Fruit fly (Drosophila melanogaster) whole organism, wandering third instar larva: ENCODE results near the gene Prosbeta4R2.

Source experiments
- Abd-B ChIP-seq: fragments of >200 bp; optimal IDR thresholded peaks from 2 replicates; lab custom pipeline; 2017; ENCODE audit warnings: missing biosample characterization, missing genetic modification characterization
- CG9705 ChIP-seq: fragments of 200-800 bp; sonication (Bioruptor generic); optimal IDR thresholded peaks from 2 replicates; lab custom pipeline; 2018; ENCODE audit warnings: missing biosample characterization, mild to moderate bottlenecking, missing genetic modification characterization
- Dfd ChIP-seq: fragments of >200 bp; optimal IDR thresholded peaks from 2 replicates; lab custom pipeline; 2017; ENCODE audit warnings: missing biosample characterization, missing genetic modification characterization
- Dif ChIP-seq: fragments of 200-275, 200-300 bp; sonication (Bioruptor generic); optimal IDR thresholded peaks from 2 replicates; lab custom pipeline; 2018; ENCODE audit warnings: missing biosample characterization, missing genetic modification characterization; ENCODE audit not compliant: partially characterized antibody
- GATAd ChIP-seq: sonication (Bioruptor generic); optimal IDR thresholded peaks from 2 replicates; lab custom pipeline; 2016; ENCODE audit warnings: missing biosample characterization, missing genetic modification characterization
- HLH106 ChIP-seq: fragments of 200-800 bp; optimal IDR thresholded peaks from 3 replicates; lab custom pipeline; 2019; ENCODE audit warnings: missing biosample characterization, mild to moderate bottlenecking, missing genetic modification characterization, moderate library complexity
- Hnf4 ChIP-seq: fragments of 200-800 bp; sonication (Bioruptor generic); optimal IDR thresholded peaks from 2 replicates; lab custom pipeline; 2016; ENCODE audit warnings: missing biosample characterization, mild to moderate bottlenecking, missing genetic modification characterization
- Jra ChIP-seq: sonication (Bioruptor generic); optimal IDR thresholded peaks from 2 replicates; lab custom pipeline; 2016; ENCODE audit warnings: missing biosample characterization, missing genetic modification characterization
- Mio ChIP-seq: sonication (Bioruptor generic); optimal IDR thresholded peaks from 2 replicates; lab custom pipeline; 2016; ENCODE audit warnings: missing biosample characterization, missing genetic modification characterization
- OdsH ChIP-seq: fragments of 200-800 bp; sonication (Bioruptor generic); optimal IDR thresholded peaks from 2 replicates; lab custom pipeline; 2016; ENCODE audit warnings: missing biosample characterization, mild to moderate bottlenecking, missing genetic modification characterization
- Rel ChIP-seq, 2 experiments: fragments of 200-800 bp; sonication (Bioruptor generic) in 1 of 2; optimal IDR thresholded peaks; 2 replicates in 1 of 2; 3 replicates in 1 of 2; lab custom pipeline; 2016 to 2019; ENCODE audit warnings: mild to moderate bottlenecking in 2 of 2, missing biosample characterization in 2 of 2, missing genetic modification characterization in 2 of 2, moderate library complexity in 1 of 2
- Sp1 ChIP-seq: fragments of 200-800 bp; sonication (Bioruptor generic); optimal IDR thresholded peaks from 3 replicates; lab custom pipeline; 2019; ENCODE audit warnings: missing biosample characterization, mild to moderate bottlenecking, missing genetic modification characterization, moderate library complexity
- Vsx2 ChIP-seq: fragments of 200-300, 225-300 bp; sonication (Bioruptor generic); optimal IDR thresholded peaks from 2 replicates; lab custom pipeline; 2018; ENCODE audit warnings: missing biosample characterization, missing genetic modification characterization; ENCODE audit not compliant: partially characterized antibody
- br ChIP-seq: fragments of 200-800 bp; sonication (Bioruptor generic); optimal IDR thresholded peaks from 2 replicates; lab custom pipeline; 2016; ENCODE audit warnings: missing biosample characterization, missing genetic modification characterization
- brk ChIP-seq: fragments of 200-800 bp; sonication (Bioruptor generic); optimal IDR thresholded peaks from 2 replicates; lab custom pipeline; 2016; ENCODE audit warnings: missing biosample characterization, mild to moderate bottlenecking, missing genetic modification characterization
- dl ChIP-seq, 2 experiments: fragments of 175-275, 200-275 bp in 1 of 2; fragments of 200-275 bp in 1 of 2; sonication (Bioruptor generic); optimal IDR thresholded peaks; lab custom pipeline; 2018; ENCODE audit warnings: mild to moderate bottlenecking in 2 of 2, missing biosample characterization in 2 of 2, missing genetic modification characterization in 2 of 2, moderate library complexity in 2 of 2; ENCODE audit not compliant: partially characterized antibody in 2 of 2, insufficient read depth in 1 of 2
- dmrt93B ChIP-seq: fragments of 200-800 bp; sonication (Bioruptor generic); optimal IDR thresholded peaks from 2 replicates; lab custom pipeline; 2018; ENCODE audit warnings: missing biosample characterization, mild to moderate bottlenecking, missing genetic modification characterization
- dsf ChIP-seq: sonication (Bioruptor generic); optimal IDR thresholded peaks from 2 replicates; lab custom pipeline; 2016; ENCODE audit warnings: missing biosample characterization, missing genetic modification characterization, borderline replicate concordance
- ey ChIP-seq: fragments of 200-800 bp; sonication (Bioruptor generic); optimal IDR thresholded peaks from 2 replicates; lab custom pipeline; 2016; ENCODE audit warnings: missing biosample characterization, missing genetic modification characterization
- foxo ChIP-seq, 2 experiments: fragments of 200-800 bp; sonication (Bioruptor generic); optimal IDR thresholded peaks; 2 replicates in 1 of 2; 3 replicates in 1 of 2; lab custom pipeline; 2016 to 2017; ENCODE audit warnings: missing biosample characterization in 2 of 2, missing genetic modification characterization in 2 of 2
- fru ChIP-seq: fragments of 200-800 bp; sonication (Bioruptor generic); optimal IDR thresholded peaks from 3 replicates; lab custom pipeline; 2016; ENCODE audit warnings: missing biosample characterization, mild to moderate bottlenecking, missing genetic modification characterization
- h ChIP-seq: fragments of 200-800 bp; sonication (Bioruptor generic); optimal IDR thresholded peaks from 3 replicates; lab custom pipeline; 2016; ENCODE audit warnings: missing biosample characterization, mild to moderate bottlenecking, missing genetic modification characterization
- jim ChIP-seq: fragments of 175-275, 200-325 bp; sonication (Bioruptor generic); optimal IDR thresholded peaks from 2 replicates; lab custom pipeline; 2016; ENCODE audit warnings: missing biosample characterization, mild to moderate bottlenecking, missing genetic modification characterization
- lola ChIP-seq: fragments of >200 bp; optimal IDR thresholded peaks from 2 replicates; lab custom pipeline; 2017; ENCODE audit warnings: missing biosample characterization, missing genetic modification characterization
- pan ChIP-seq: fragments of >200 bp; optimal IDR thresholded peaks from 2 replicates; lab custom pipeline; 2017
- sage ChIP-seq: fragments of 200-800 bp; sonication (Bioruptor generic); optimal IDR thresholded peaks from 2 replicates; lab custom pipeline; 2016; ENCODE audit warnings: missing biosample characterization, mild to moderate bottlenecking, missing genetic modification characterization
- sv ChIP-seq: fragments of 200-800 bp; sonication (Bioruptor generic); optimal IDR thresholded peaks from 3 replicates; lab custom pipeline; 2016; ENCODE audit warnings: missing biosample characterization, missing genetic modification characterization

Prosbeta4R2 gene

DNA sequence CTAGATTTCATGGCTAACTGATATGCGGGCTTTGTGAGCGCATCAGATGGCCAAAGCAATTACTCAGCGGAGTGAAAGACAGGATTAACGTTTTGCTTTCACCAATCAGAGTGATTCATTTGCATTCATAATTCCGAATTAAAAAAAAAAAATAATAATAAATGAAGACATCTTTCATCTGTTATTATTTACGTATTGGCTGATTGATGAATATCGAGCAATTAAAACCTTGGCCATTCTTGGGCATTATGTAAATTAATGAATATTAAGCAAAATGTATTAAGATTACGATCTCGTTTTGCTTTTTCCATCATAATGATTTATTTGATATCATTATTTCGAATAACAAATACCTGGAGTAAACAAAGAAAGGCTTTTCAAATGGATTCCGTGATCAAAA lies 9.6 kb downstream of the Prosbeta4R2 start, which contains the start of gene Trf4:
Trf4 (plus strand) TSS at position 301 of the 400 bp plus-strand sequence.
- TF ChIP-seq Mio (GFP tag; lab: Kevin White, UChicago) = no peak
- TF ChIP-seq dl (GFP tag; optimal IDR thresholded peaks at IDR 0.05; lab: Kevin White, UChicago; ENCODE audit: insufficient read depth in 1 of 2, partially characterized antibody in 2 of 2) = no peak
- no peak for TF ChIP-seq pan (lab: Kevin White, UChicago)
- no peak for TF ChIP-seq dmrt93B (GFP tag; lab: Kevin White, UChicago)
- no peak for TF ChIP-seq fru (GFP tag; lab: Kevin White, UChicago)
- no peak for TF ChIP-seq GATAd
- no peak for TF ChIP-seq Sp1 (GFP tag; lab: Kevin White, UChicago)
- no peak for TF ChIP-seq Rel (GFP tag; optimal IDR thresholded peaks at IDR 0.05; lab: Kevin White, UChicago)
- TF ChIP-seq Rel (tag; optimal IDR thresholded peaks at IDR 0.05; lab: Kevin White, UChicago) = no peak
- TF ChIP-seq Abd-B (GFP tag; lab: Kevin White, UChicago) = no peak
- TF ChIP-seq lola (GFP tag; lab: Kevin White, UChicago) = no peak
- no peak for TF ChIP-seq sage
- TF ChIP-seq ey (GFP tag; lab: Kevin White, UChicago) = no peak
- TF ChIP-seq br (GFP tag; lab: Kevin White, UChicago) = no peak
- no peak for TF ChIP-seq Hnf4 (GFP tag; lab: Kevin White, UChicago)
- TF ChIP-seq Dif (GFP tag; lab: Kevin White, UChicago) = no peak
- TF ChIP-seq h (GFP tag; lab: Kevin White, UChicago) = no peak
- no peak for TF ChIP-seq OdsH (GFP tag; lab: Kevin White, UChicago)
- TF ChIP-seq jim (GFP tag; lab: Kevin White, UChicago) = no peak

DNA sequence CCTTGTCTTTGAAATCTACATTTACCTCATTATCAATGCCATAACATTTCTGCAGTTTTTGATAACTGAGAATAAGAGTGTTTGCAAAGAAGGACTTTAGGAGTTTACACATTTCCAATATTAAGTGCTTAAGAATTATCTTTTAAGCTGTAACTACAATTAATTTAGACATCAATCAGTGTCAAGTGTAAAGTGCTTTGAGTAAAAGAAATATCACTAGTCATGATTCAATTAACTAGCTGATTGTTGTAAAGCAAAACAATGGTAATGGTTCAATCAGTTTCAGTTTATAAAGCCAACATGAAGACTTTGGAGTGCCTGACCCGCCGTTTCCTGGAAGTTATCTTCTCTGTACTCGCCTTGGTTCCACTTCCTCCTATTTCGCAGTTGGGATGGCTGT lies 14.3 kb downstream of the Prosbeta4R2 start, which contains the start of gene Gr23a:
Gr23a (plus strand) TSS at position 301 of the 400 bp plus-strand sequence.
- TF ChIP-seq dsf (GFP tag; lab: Kevin White, UChicago) (no peak), GATAd (no peak), fru (GFP tag; lab: Kevin White, UChicago) (no peak), Dfd (GFP tag; lab: Kevin White, UChicago) (no peak), foxo (GFP tag; optimal IDR thresholded peaks at IDR 0.05; lab: Kevin White, UChicago) (no peak), lola (GFP tag; lab: Kevin White, UChicago) (no peak)

DNA sequence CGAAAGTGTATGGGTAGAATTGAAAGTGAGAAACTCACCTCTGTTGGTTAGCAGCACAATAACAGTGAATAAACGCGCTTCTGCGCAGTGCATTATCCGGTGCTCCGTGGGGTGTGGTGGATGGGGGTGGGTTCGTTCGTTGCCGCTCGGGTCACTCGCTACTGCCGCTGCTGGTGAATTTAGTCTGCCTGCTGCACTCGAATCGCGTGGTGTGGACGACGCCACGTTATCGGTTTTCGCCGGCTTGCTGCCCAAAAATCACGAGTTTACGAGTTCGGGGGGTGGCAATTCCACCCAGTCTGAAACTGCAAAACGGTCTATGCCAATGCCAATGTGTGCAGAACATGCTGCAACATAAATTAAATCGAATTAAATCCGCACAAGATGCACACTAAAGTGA lies 22.4 kb downstream of the Prosbeta4R2 start, which contains the start of gene Tmtc1:
Tmtc1 (plus strand) TSS at position 182 of the 400 bp plus-strand sequence.
- TF ChIP-seq Vsx2 (GFP tag; lab: Kevin White, UChicago) (no peak), Jra (no peak), HLH106 (no peak), CG9705 (no peak), sv (GFP tag; lab: Kevin White, UChicago) (no peak)

DNA sequence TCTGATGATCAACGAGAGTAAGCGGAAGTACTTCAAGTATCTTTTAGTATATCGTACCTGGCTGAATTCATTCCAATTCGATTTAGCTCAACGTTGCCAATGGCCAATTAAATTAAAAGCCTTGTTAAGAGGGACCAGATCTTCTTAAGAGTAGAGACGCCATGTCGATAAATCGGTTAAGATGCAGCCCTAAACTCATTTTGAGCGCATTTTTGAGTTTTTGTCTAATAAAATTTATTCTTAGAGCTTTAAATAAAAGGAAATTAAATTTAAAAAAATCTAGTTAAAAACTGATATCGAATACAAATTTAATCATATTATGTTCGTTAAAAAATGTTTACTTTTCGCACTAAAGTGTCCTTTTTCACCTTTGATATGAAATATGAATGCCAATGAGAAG lies 41.1 kb downstream of the Prosbeta4R2 start, which contains the start of gene Trf5:
Trf5 (minus strand) TSS at position 101 of the 400 bp plus-strand sequence.
- TF ChIP-seq sv (GFP tag; lab: Kevin White, UChicago) = no peak
- TF ChIP-seq CG9705 = no peak
- no peak for TF ChIP-seq foxo (GFP tag; optimal IDR thresholded peaks at IDR 0.05; lab: Kevin White, UChicago)
- TF ChIP-seq brk = no peak
